Fruit fly (Drosophila melanogaster) whole organism, prepupa: ENCODE measurements around the gene Pde9.

ENCODE experiments used
- Blimp-1 ChIP-seq: fragments of 200-800 bp; sonication (Bioruptor generic); optimal IDR thresholded peaks from 3 replicates; lab custom pipeline; 2017; ENCODE audit warnings: missing biosample characterization, missing genetic modification characterization, mild to moderate bottlenecking, moderate library complexity, missing genetic modification reagents
- CG11762 ChIP-seq: fragments of 200-800 bp; sonication (Bioruptor generic); optimal IDR thresholded peaks from 3 replicates; lab custom pipeline; 2016; ENCODE audit warnings: missing biosample characterization, missing genetic modification characterization; ENCODE audit not compliant: insufficient read depth
- CG11902 ChIP-seq: fragments of 200-800 bp; sonication (Bioruptor generic); optimal IDR thresholded peaks from 3 replicates; lab custom pipeline; 2016; ENCODE audit warnings: missing biosample characterization, missing genetic modification characterization
- CG15336 ChIP-seq: fragments of 200-800 bp; sonication (Bioruptor generic); IDR thresholded peaks from 2 replicates; pipeline ENCODE4 v1.3.6; 2022; ENCODE audit warnings: missing biosample characterization, missing genetic modification characterization
- CG3032 ChIP-seq: fragments of 200-800 bp; optimal IDR thresholded peaks from 2 replicates; lab custom pipeline; 2019; ENCODE audit warnings: missing biosample characterization, mild to moderate bottlenecking, missing genetic modification characterization, moderate library complexity
- CG32006 ChIP-seq: fragments of 200-800 bp; sonication (Bioruptor generic); optimal IDR thresholded peaks from 3 replicates; lab custom pipeline; 2017; ENCODE audit warnings: missing biosample characterization, mild to moderate bottlenecking, missing genetic modification characterization
- CG3919 ChIP-seq: fragments of 200-800 bp; sonication (Bioruptor generic); optimal IDR thresholded peaks from 3 replicates; lab custom pipeline; 2016; ENCODE audit warnings: missing biosample characterization, missing genetic modification characterization
- CG4318 ChIP-seq: fragments of 200-800 bp; sonication (Bioruptor generic); optimal IDR thresholded peaks from 3 replicates; lab custom pipeline; 2017; ENCODE audit warnings: missing biosample characterization, mild to moderate bottlenecking, missing genetic modification characterization
- CG6163 ChIP-seq: fragments of 200-800 bp; sonication (Bioruptor generic); IDR thresholded peaks from 3 replicates; pipeline ENCODE4 v1.3.6; 2022; ENCODE audit warnings: missing biosample characterization, missing genetic modification characterization
- CG6276 ChIP-seq: fragments of 200-800 bp; sonication (Bioruptor generic); optimal IDR thresholded peaks from 2 replicates; lab custom pipeline; 2017; ENCODE audit warnings: missing biosample characterization, mild to moderate bottlenecking, missing genetic modification characterization
- CG6792 ChIP-seq: fragments of 200-800 bp; sonication (Bioruptor generic); optimal IDR thresholded peaks from 3 replicates; lab custom pipeline; 2016; ENCODE audit warnings: missing biosample characterization, missing genetic modification characterization
- CG6808 ChIP-seq: fragments of 200-800 bp; sonication (Bioruptor generic); optimal IDR thresholded peaks from 3 replicates; lab custom pipeline; 2017; ENCODE audit warnings: missing biosample characterization, missing genetic modification characterization, mild to moderate bottlenecking, moderate library complexity, missing genetic modification reagents
- CG6854 ChIP-seq: fragments of 200-800 bp; sonication (Bioruptor generic); optimal IDR thresholded peaks from 2 replicates; lab custom pipeline; 2017; ENCODE audit warnings: missing biosample characterization, mild to moderate bottlenecking, missing genetic modification characterization
- CG7368 ChIP-seq: fragments of 200-800 bp; sonication (Bioruptor generic); optimal IDR thresholded peaks from 3 replicates; lab custom pipeline; 2016; ENCODE audit warnings: missing biosample characterization, missing genetic modification characterization
- CG8119 ChIP-seq: fragments of 200-800 bp; sonication (Bioruptor generic); IDR thresholded peaks from 3 replicates; pipeline ENCODE4 v1.3.6; 2022; ENCODE audit warnings: missing biosample characterization, missing genetic modification characterization
- Eip75B ChIP-seq: fragments of 200-800 bp; sonication (Bioruptor generic); optimal IDR thresholded peaks from 3 replicates; lab custom pipeline; 2016; ENCODE audit warnings: missing biosample characterization, missing genetic modification characterization
- Eip78C ChIP-seq: fragments of 200-800 bp; sonication (Bioruptor generic); peaks from one replicate; lab custom pipeline; 2016; ENCODE audit warnings: missing biosample characterization, missing genetic modification characterization
- Eip93F ChIP-seq: fragments of 200-800 bp; sonication (Bioruptor generic); optimal IDR thresholded peaks from 2 replicates; lab custom pipeline; 2016; ENCODE audit warnings: missing biosample characterization, mild to moderate bottlenecking, missing genetic modification characterization
- Gug ChIP-seq: fragments of 200-800 bp; sonication (Bioruptor generic); IDR thresholded peaks from 2 replicates; pipeline ENCODE4 v1.3.6; 2022; ENCODE audit warnings: missing biosample characterization, missing genetic modification characterization
- Hr39 ChIP-seq: fragments of 200-800 bp; sonication (Bioruptor generic); optimal IDR thresholded peaks from 2 replicates; lab custom pipeline; 2016; ENCODE audit warnings: missing biosample characterization, missing genetic modification characterization
- Hr4 ChIP-seq: fragments of 200-800 bp; sonication (Bioruptor generic); optimal IDR thresholded peaks from 3 replicates; lab custom pipeline; 2016; ENCODE audit warnings: missing biosample characterization, missing genetic modification characterization
- Met ChIP-seq: fragments of 200-800 bp; sonication (Bioruptor generic); optimal IDR thresholded peaks from 3 replicates; lab custom pipeline; 2016; ENCODE audit warnings: missing biosample characterization, missing genetic modification characterization
- Sox14 ChIP-seq: fragments of 200-800 bp; sonication (Bioruptor generic); optimal IDR thresholded peaks from 3 replicates; lab custom pipeline; 2016; ENCODE audit warnings: missing biosample characterization, missing genetic modification characterization
- dsx ChIP-seq: fragments of 200-800 bp; optimal IDR thresholded peaks from 3 replicates; lab custom pipeline; 2019; ENCODE audit warnings: missing biosample characterization, mild to moderate bottlenecking, missing genetic modification characterization, moderate library complexity; ENCODE audit not compliant: poor library complexity, severe bottlenecking
- eg ChIP-seq: fragments of 200-800 bp; sonication (Bioruptor generic); IDR thresholded peaks from 3 replicates; pipeline ENCODE4 v1.3.6; 2022; ENCODE audit warnings: missing biosample characterization, missing genetic modification characterization
- esn ChIP-seq: fragments of 200-800 bp; sonication (Bioruptor generic); optimal IDR thresholded peaks from 2 replicates; lab custom pipeline; 2016; ENCODE audit warnings: missing biosample characterization, mild to moderate bottlenecking, missing genetic modification characterization, moderate library complexity
- fd59A ChIP-seq: fragments of 200-800 bp; sonication (Bioruptor generic); optimal IDR thresholded peaks from 2 replicates; lab custom pipeline; 2017; ENCODE audit warnings: missing biosample characterization, mild to moderate bottlenecking, missing genetic modification characterization, missing genetic modification reagents
- fd85E ChIP-seq: fragments of 200-800 bp; sonication (Bioruptor generic); optimal IDR thresholded peaks from 3 replicates; lab custom pipeline; 2016; ENCODE audit warnings: missing biosample characterization, missing genetic modification characterization
- lz ChIP-seq: fragments of 200-800 bp; sonication (Bioruptor generic); optimal IDR thresholded peaks from 3 replicates; lab custom pipeline; 2016; ENCODE audit warnings: missing biosample characterization, missing genetic modification characterization
- salr ChIP-seq, 2 experiments: fragments of 200-800 bp; sonication (Bioruptor generic); optimal IDR thresholded peaks; 3 replicates each; lab custom pipeline; 2016 to 2018; ENCODE audit warnings: missing biosample characterization in 2 of 2, missing genetic modification characterization in 2 of 2, mild to moderate bottlenecking in 1 of 2
- spab ChIP-seq: fragments of 200-800 bp; sonication (Bioruptor generic); optimal IDR thresholded peaks from 2 replicates; lab custom pipeline; 2017; ENCODE audit warnings: missing biosample characterization, mild to moderate bottlenecking, missing genetic modification characterization, missing genetic modification reagents
- ss ChIP-seq, 2 experiments: fragments of 200-800 bp; sonication (Bioruptor generic); optimal IDR thresholded peaks; 2 replicates in 1 of 2; 3 replicates in 1 of 2; lab custom pipeline; 2017 to 2018; ENCODE audit warnings: mild to moderate bottlenecking in 2 of 2, missing biosample characterization in 2 of 2, missing genetic modification characterization in 2 of 2, moderate library complexity in 1 of 2
- svp ChIP-seq: fragments of 200-800 bp; sonication (Bioruptor generic); peaks from one replicate; lab custom pipeline; 2016; ENCODE audit warnings: missing biosample characterization, missing genetic modification characterization
- topi ChIP-seq: fragments of 200-800 bp; sonication (Bioruptor generic); optimal IDR thresholded peaks from 3 replicates; lab custom pipeline; 2016; ENCODE audit warnings: missing biosample characterization, missing genetic modification characterization
- vri ChIP-seq: fragments of 200-800 bp; sonication (Bioruptor generic); optimal IDR thresholded peaks from 3 replicates; lab custom pipeline; 2016; ENCODE audit warnings: missing biosample characterization, mild to moderate bottlenecking, missing genetic modification characterization

Pde9 gene

dm6 chrX:12744026-12744688 lies 153.0 kb downstream of the Pde9 start, which contains the start of gene CG4004 (continued):
- no peak for TF ChIP-seq fd85E (GFP tag; lab: Kevin White, UChicago)

dm6 chrX:12743296-12743695 lies 153.8 kb downstream of the Pde9 start:
- TF ChIP-seq CG3919 (GFP tag; lab: Kevin White, UChicago) (no peak), CG15336 (GFP tag; lab: Robert Waterston, UW) (peak; percentile 28), CG6276 (no peak), vri (GFP tag; lab: Kevin White, UChicago) (no peak), CG6163 (GFP tag; lab: Robert Waterston, UW) (peak; percentile 73), fd85E (GFP tag; lab: Kevin White, UChicago) (no peak), Eip78C (no peak), spab (GFP tag; lab: Kevin White, UChicago) (no peak), dsx (GFP tag; lab: Kevin White, UChicago) (no peak), topi (no peak), Gug (GFP tag; lab: Robert Waterston, UW) (0 out of 2 replicates have a peak, but pooled peaks have one; percentile 24), CG11762 (GFP tag; lab: Kevin White, UChicago) (no peak), Eip75B (GFP tag; lab: Kevin White, UChicago) (no peak), Hr39 (GFP tag; lab: Kevin White, UChicago) (no peak), ss (GFP tag; optimal IDR thresholded peaks at IDR 0.05; lab: Kevin White, UChicago) (peak in 1 of 2 experiments; percentile 18), CG3032 (tag; lab: Kevin White, UChicago) (no peak), Hr4 (no peak), Sox14 (no peak), CG32006 (no peak), svp (no peak), Blimp-1 (GFP tag; lab: Kevin White, UChicago) (no peak), CG8119 (GFP tag; lab: Robert Waterston, UW) (peak; percentile 56; the same call in 2 of the 3 replicates), esn (no peak), lz (GFP tag; lab: Kevin White, UChicago) (no peak), eg (GFP tag; lab: Robert Waterston, UW) (peak; percentile 88), Eip93F (GFP tag; lab: Kevin White, UChicago) (no peak), CG6854 (GFP tag; lab: Kevin White, UChicago) (no peak), fd59A (GFP tag; lab: Kevin White, UChicago) (no peak), CG11902 (GFP tag; lab: Kevin White, UChicago) (no peak), Met (no peak)
- TF ChIP-seq, all 60 proteins: peak for 6

- TF ChIP-seq CG15336 (GFP tag; lab: Robert Waterston, UW) (peak; percentile 1; the same call in 1 of the 2 replicates), lz (GFP tag; lab: Kevin White, UChicago) (no peak), CG11762 (GFP tag; lab: Kevin White, UChicago) (no peak), CG6792 (GFP tag; lab: Kevin White, UChicago) (no peak), CG6808 (GFP tag; lab: Kevin White, UChicago) (peak; percentile 13), CG8119 (GFP tag; lab: Robert Waterston, UW) (no peak), spab (GFP tag; lab: Kevin White, UChicago) (no peak), salr (GFP tag; optimal IDR thresholded peaks at IDR 0.05; lab: Kevin White, UChicago) (no peak), fd59A (GFP tag; lab: Kevin White, UChicago) (no peak), svp (peak; percentile 34), CG4318 (GFP tag; lab: Kevin White, UChicago) (no peak), CG7368 (GFP tag; lab: Kevin White, UChicago) (no peak)
Measured at dm6 chrX:12742651-12743020, 154.5 kb downstream of the Pde9 start.
